Worm (Caenorhabditis elegans) whole organism, dauer: ENCODE data around the gene F48B9.3.

Source experiments
- unc-62 ChIP-seq: sonication (generic microtip); optimal IDR thresholded peaks from 2 replicates; lab custom pipeline; 2017; ENCODE audit warnings: missing biosample characterization, missing genetic modification reagents, missing genetic modification characterization

F48B9.3 gene

ce11 chrX:2177731-2178326 is 13.0 kb downstream of the F48B9.3 start:
- no peak for TF ChIP-seq unc-62 (GFP tag; lab: Kevin White, UChicago)

DNA sequence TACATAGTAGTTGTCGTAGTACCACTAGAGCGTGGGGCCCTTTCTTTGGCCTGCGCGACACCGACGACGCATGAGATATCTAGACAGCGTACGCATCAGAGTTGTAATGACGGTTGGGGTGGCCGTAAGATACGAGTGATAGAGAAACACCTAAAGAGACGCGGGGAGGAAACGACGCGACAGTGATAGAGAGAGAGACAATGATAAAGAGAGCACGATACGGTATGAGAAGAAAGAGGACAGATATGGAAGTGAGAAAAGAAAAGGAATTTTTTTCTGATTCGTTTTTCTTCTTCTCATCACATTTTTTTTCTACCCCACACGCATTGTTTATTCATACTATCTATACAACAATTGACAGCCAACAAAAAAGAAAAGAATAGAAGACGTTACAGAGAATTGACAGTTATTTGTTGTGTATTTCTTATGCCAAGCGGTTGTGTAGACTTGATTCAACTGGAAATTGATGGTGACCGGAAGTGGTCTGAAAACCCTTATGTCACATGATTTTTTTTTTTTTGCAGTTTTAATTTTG is 13.6 kb downstream of the F48B9.3 start:
- TF ChIP-seq unc-62 (GFP tag; lab: Kevin White, UChicago): no peak

- TF ChIP-seq unc-62 (GFP tag; lab: Kevin White, UChicago): no peak
Measured at ce11 chrX:2180588-2180987, 15.7 kb downstream of the F48B9.3 start, which contains the start of gene F48B9.1. TSS of gene F48B9.1 (plus strand) at chrX:2180888.

DNA sequence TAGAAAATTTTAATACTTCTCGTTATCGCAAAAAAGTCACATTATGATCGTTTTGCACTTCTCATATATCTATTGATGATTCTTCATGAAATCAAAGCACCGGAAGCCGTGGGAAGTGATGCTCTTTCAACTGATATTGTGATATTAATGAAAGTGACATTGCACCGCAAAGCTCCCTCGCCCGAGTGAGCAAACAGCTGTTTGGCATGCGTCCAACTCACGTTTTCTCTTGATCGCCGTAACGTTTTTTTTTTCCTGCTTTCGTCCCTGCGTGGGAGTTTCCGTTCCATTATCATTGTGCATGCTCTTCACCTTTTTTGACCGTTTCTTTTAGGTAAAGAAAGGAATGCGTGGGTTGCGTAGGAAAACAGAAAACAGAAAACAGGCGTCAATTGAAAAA is 24.0 kb downstream of the F48B9.3 start:
- no peak for TF ChIP-seq unc-62 (GFP tag; lab: Kevin White, UChicago)

DNA sequence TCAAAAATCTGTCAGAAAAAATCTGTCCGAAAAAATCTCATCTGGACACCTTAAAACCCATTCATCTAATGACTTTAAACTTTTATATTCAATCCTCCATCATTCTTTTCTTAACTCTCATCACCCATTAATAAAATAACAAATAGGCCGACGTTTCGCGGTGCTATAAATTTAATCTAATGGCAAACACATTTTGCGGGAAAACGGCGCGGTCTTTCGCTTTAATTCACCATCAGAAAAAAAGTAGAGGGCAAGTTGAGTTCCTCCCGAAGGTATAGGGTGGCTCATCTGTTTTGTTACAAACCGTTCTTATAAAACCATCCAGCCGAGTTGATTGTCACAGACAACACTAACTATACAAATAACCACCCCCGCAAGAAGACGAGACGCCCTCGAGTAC is 25.9 kb downstream of the F48B9.3 start:
- TF ChIP-seq unc-62 (GFP tag; lab: Kevin White, UChicago): no peak

DNA sequence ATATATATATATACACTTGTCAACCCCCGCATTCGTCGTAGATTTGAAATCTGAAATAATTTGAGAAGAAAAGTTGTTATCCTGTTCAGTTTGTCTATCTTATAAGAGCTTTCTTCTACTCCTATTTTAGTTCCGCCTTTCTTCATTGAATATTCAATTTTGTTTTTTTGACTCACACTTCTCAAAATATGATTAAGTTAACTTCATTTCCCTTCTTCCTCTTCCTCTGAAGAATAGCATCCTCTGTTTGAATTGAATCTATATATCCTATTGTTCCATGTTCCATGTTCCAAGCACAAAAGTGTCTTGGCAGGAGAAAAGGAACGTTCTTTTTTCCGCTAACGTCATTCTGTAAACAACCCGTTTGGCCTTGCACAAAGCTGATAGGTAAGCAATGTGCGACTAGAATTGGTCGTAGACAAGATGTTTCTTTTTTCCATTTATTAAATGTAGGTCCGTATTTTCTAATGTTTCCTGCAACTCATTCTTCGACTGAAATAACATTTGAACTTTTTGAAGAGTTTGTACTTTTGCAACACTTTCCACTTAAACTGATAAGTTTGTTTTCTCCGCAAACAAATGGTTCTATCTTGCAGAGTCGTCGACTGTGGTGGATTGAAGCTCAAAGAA is 27.2 kb downstream of the F48B9.3 start, which contains the start of gene gap-1:
Gene gap-1 (plus strand): TSS at position 580 of the 630 bp plus-strand sequence.
- no peak for TF ChIP-seq unc-62 (GFP tag; lab: Kevin White, UChicago)

- no peak for TF ChIP-seq unc-62 (GFP tag; lab: Kevin White, UChicago)
Measured at ce11 chrX:2197444-2197843, 32.6 kb downstream of the F48B9.3 start.

- no peak for TF ChIP-seq unc-62 (GFP tag; lab: Kevin White, UChicago)
Measured at ce11 chrX:2199140-2199539, 34.3 kb downstream of the F48B9.3 start, which contains the start of gene T24C12.1. TSS of gene T24C12.1 (plus strand) at chrX:2199440.

DNA sequence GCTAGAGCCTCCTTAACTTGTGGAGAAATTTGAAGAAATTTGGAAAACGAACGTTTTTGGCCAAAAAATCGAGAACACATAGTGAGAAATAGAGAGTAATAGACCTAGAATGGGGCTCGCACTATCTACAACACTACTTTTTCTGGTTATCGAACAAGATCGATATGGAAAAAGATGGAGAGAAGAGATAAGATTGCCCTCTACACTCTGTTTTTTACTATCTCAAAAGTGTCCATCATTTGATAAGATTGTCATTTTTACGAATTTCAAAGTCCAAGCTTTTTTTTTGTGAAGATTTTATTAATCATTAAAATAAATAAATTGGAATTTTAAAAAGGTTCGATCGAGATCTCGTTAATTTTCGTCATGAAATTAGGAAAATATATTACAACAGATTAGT is 38.9 kb downstream of the F48B9.3 start, which contains the start of gene T24C12.3:
Gene T24C12.3 (minus strand): TSS at position 134 of the 400 bp plus-strand sequence.
- TF ChIP-seq unc-62 (GFP tag; lab: Kevin White, UChicago): no peak

DNA sequence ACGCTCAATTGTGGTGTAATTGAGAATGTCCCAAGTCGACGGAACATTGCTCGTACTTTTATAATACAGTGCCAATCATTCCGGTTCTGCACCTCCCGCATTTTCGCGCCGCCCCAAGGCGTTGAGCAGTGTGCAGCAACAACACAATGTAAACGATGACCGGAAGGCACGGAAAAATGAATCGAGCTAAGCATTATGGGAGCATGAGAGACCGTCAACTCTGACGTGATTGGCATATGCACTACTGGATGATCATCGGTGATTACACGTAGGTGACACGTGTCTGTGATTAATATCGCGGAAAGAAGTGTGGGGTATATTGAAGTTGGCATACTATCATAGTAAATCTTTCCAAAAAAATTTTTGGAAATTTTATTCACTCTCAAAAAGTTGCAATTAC is 40.1 kb downstream of the F48B9.3 start, which contains the start of gene T24C12.4:
Gene T24C12.4 (minus strand): TSS at position 101 of the 400 bp plus-strand sequence.
- TF ChIP-seq unc-62 (GFP tag; lab: Kevin White, UChicago): no peak

DNA sequence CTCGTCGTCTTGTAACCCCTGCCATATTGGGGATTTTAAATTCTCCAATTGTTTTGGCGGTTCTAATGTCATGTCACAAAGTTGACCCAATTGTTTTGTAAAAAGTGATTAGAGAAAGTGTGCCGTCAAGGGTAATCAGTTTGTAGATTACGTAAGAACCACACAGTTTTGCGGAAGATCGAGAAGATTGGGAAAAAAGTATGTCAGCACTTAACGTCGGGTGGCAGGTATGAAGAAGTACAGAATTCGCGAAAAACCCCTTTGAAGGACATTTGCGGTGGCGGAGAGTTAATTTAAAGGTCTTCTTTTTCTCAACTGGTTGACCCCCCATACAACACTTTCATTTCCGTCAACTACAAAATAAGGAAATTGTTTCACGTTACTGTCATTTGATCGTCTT is 43.5 kb downstream of the F48B9.3 start:
- TF ChIP-seq unc-62 (GFP tag; lab: Kevin White, UChicago): no peak

ce11 chrX:2210164-2210563 is 45.3 kb downstream of the F48B9.3 start:
- TF ChIP-seq unc-62 (GFP tag; lab: Kevin White, UChicago): no peak

ce11 chrX:2210751-2211150 is 45.9 kb downstream of the F48B9.3 start, which contains the start of gene peb-1:
TSS of gene peb-1 (plus strand) at chrX:2211051.
- no peak for TF ChIP-seq unc-62 (GFP tag; lab: Kevin White, UChicago)

DNA sequence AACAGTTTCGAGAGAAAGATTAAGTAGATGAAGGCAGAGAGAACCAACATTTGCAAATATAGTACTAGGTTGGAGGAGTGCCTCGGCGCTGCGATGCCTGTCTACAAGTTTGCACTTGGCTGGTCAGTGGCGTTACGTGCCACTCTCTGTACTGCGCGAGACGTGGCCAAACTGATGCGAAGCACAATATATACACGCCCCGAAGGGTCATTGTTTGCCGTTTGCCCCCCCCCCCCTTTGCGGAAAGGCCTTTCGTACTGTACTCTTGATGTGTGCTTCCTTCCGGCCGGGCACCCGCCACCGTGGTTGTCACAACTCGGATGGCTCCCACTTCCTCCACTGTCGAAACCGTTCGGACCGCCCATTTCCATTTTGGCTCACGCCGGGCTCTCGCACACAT is 47.3 kb downstream of the F48B9.3 start:
- no peak for TF ChIP-seq unc-62 (GFP tag; lab: Kevin White, UChicago)

ce11 chrX:2212712-2213111 is 47.9 kb downstream of the F48B9.3 start:
- TF ChIP-seq unc-62 (GFP tag; lab: Kevin White, UChicago): no peak
